Fruit fly (Drosophila melanogaster) whole organism, embryonic: ENCODE data around the gene KFase.

Experiments
- Atf-2 ChIP-seq: fragments of 200-800 bp; sonication (Bioruptor generic); optimal IDR thresholded peaks from 2 replicates; lab custom pipeline; 2016; ENCODE audit warnings: missing biosample characterization, missing genetic modification characterization
- B-H2 ChIP-seq: fragments of 200-800 bp; sonication (Bioruptor generic); optimal IDR thresholded peaks from 2 replicates; lab custom pipeline; 2018; ENCODE audit warnings: missing biosample characterization, mild to moderate bottlenecking, missing genetic modification characterization
- Bdp1 ChIP-seq: fragments of 200-800 bp; sonication (Bioruptor generic); optimal IDR thresholded peaks from 3 replicates; lab custom pipeline; 2016; ENCODE audit warnings: missing biosample characterization, missing genetic modification characterization
- CG12104 ChIP-seq: fragments of 200-800 bp; sonication (Bioruptor generic); optimal IDR thresholded peaks from 3 replicates; lab custom pipeline; 2016; ENCODE audit warnings: missing biosample characterization, missing genetic modification characterization
- CG1233 ChIP-seq: fragments of 200-800 bp; sonication (Bioruptor generic); optimal IDR thresholded peaks from 4 replicates; lab custom pipeline; 2018; ENCODE audit warnings: missing biosample characterization, mild to moderate bottlenecking, missing genetic modification characterization
- CG13775 ChIP-seq: fragments of 200-800 bp; sonication (Bioruptor generic); optimal IDR thresholded peaks from 3 replicates; lab custom pipeline; 2017; ENCODE audit warnings: missing biosample characterization, mild to moderate bottlenecking, missing genetic modification characterization
- CG14050 ChIP-seq: fragments of 200-800 bp; sonication (Bioruptor generic); IDR thresholded peaks from 3 replicates; pipeline ENCODE4 v1.3.6; 2022; ENCODE audit warnings: missing biosample characterization, missing genetic modification characterization
- CG15514 ChIP-seq: fragments of 200-800 bp; sonication (Bioruptor generic); optimal IDR thresholded peaks from 3 replicates; lab custom pipeline; 2017; ENCODE audit warnings: missing biosample characterization, missing genetic modification characterization, mild to moderate bottlenecking, moderate library complexity, missing genetic modification reagents
- CG16779 ChIP-seq: fragments of 200-800 bp; sonication (Bioruptor generic); IDR thresholded peaks from 2 replicates; pipeline ENCODE4 v1.3.6; 2022; ENCODE audit warnings: missing biosample characterization, missing genetic modification characterization
- CG17328 ChIP-seq: fragments of 200-800 bp; sonication (Bioruptor generic); IDR thresholded peaks from 2 replicates; pipeline ENCODE4 v1.3.6; 2022; ENCODE audit warnings: missing biosample characterization, missing genetic modification characterization
- CG2120 ChIP-seq: fragments of 200-800 bp; sonication (Bioruptor generic); optimal IDR thresholded peaks from 3 replicates; lab custom pipeline; 2016; ENCODE audit warnings: missing biosample characterization, missing genetic modification characterization
- CG32532 ChIP-seq: fragments of 200-800 bp; sonication (Bioruptor generic); IDR thresholded peaks from 2 replicates; pipeline ENCODE4 v1.3.6; 2022; ENCODE audit warnings: missing biosample characterization, missing genetic modification characterization
- CG34224 ChIP-seq: fragments of 200-800 bp; sonication (Bioruptor generic); IDR thresholded peaks from 3 replicates; pipeline ENCODE4 v1.3.6; 2022; ENCODE audit warnings: missing biosample characterization, missing genetic modification characterization; ENCODE audit not compliant: partially characterized antibody
- CG6765 ChIP-seq: fragments of 200-800 bp; sonication (Bioruptor generic); optimal IDR thresholded peaks from 3 replicates; lab custom pipeline; 2017; ENCODE audit warnings: missing biosample characterization, mild to moderate bottlenecking, missing genetic modification characterization
- CG6854 ChIP-seq: fragments of 200-800 bp; sonication (Bioruptor generic); optimal IDR thresholded peaks from 3 replicates; lab custom pipeline; 2017; ENCODE audit warnings: missing biosample characterization, mild to moderate bottlenecking, missing genetic modification characterization
- Dad ChIP-seq: fragments of 200-800 bp; sonication (Bioruptor generic); optimal IDR thresholded peaks from 3 replicates; lab custom pipeline; 2016; ENCODE audit warnings: missing biosample characterization, missing genetic modification characterization
- Eip74EF ChIP-seq, 2 experiments: fragments of 200-800 bp in 1 of 2; fragments of >200 bp in 1 of 2; sonication (Bioruptor generic) in 1 of 2; optimal IDR thresholded peaks; 2 replicates each; lab custom pipeline; 2017 to 2019; ENCODE audit warnings: missing biosample characterization in 2 of 2, missing genetic modification characterization in 2 of 2, mild to moderate bottlenecking in 1 of 2, moderate library complexity in 1 of 2
- HLH54F ChIP-seq: fragments of 200-800 bp; sonication (Bioruptor generic); optimal IDR thresholded peaks from 3 replicates; lab custom pipeline; 2016; ENCODE audit warnings: missing biosample characterization, missing genetic modification characterization
- Hr51 ChIP-seq, 2 experiments: fragments of 200-800 bp; sonication (Bioruptor generic); optimal IDR thresholded peaks; 2 replicates in 1 of 2; 3 replicates in 1 of 2; lab custom pipeline; 2016 to 2018; ENCODE audit warnings: missing biosample characterization in 2 of 2, missing genetic modification characterization in 2 of 2, mild to moderate bottlenecking in 1 of 2, moderate library complexity in 1 of 2
- Lhr ChIP-seq: fragments of 200-800 bp; sonication (Bioruptor generic); optimal IDR thresholded peaks from 3 replicates; lab custom pipeline; 2017; ENCODE audit warnings: mild to moderate bottlenecking, missing biosample characterization, missing genetic modification reagents, missing genetic modification characterization
- Myb ChIP-seq: fragments of 200-800 bp; sonication (Bioruptor generic); optimal IDR thresholded peaks from 2 replicates; lab custom pipeline; 2016; ENCODE audit warnings: missing biosample characterization, missing genetic modification characterization
- Nf-YB ChIP-seq: fragments of 200-800 bp; sonication (Bioruptor generic); optimal IDR thresholded peaks from 3 replicates; lab custom pipeline; 2019; ENCODE audit warnings: missing biosample characterization, mild to moderate bottlenecking, missing genetic modification characterization, moderate library complexity
- Sry-δ ChIP-seq: fragments of 200-800 bp; sonication (Bioruptor generic); optimal IDR thresholded peaks from 2 replicates; lab custom pipeline; 2016; ENCODE audit warnings: missing biosample characterization, missing genetic modification characterization
- Xbp1 ChIP-seq: fragments of 200-800 bp; sonication (Bioruptor generic); optimal IDR thresholded peaks from 3 replicates; lab custom pipeline; 2016; ENCODE audit warnings: missing biosample characterization, mild to moderate bottlenecking, missing genetic modification characterization
- caup ChIP-seq: fragments of 200-800 bp; sonication (Bioruptor generic); optimal IDR thresholded peaks from 3 replicates; lab custom pipeline; 2017; ENCODE audit warnings: missing biosample characterization, mild to moderate bottlenecking, missing genetic modification characterization, moderate library complexity; ENCODE audit not compliant: severe bottlenecking
- chif ChIP-seq, 2 experiments: fragments of 200-800 bp; sonication (Bioruptor generic); optimal IDR thresholded peaks; 3 replicates each; lab custom pipeline; 2016; ENCODE audit warnings: missing biosample characterization in 2 of 2, missing genetic modification characterization in 2 of 2
- chn ChIP-seq: fragments of 200-800 bp; sonication (Bioruptor generic); optimal IDR thresholded peaks from 2 replicates; lab custom pipeline; 2016; ENCODE audit warnings: missing biosample characterization, missing genetic modification characterization
- crol ChIP-seq: fragments of 200-800 bp; sonication (Bioruptor generic); IDR thresholded peaks from 2 replicates; pipeline ENCODE4 v1.3.6; 2022; ENCODE audit warnings: missing biosample characterization, missing genetic modification characterization
- da ChIP-seq: fragments of 200-800 bp; sonication (Bioruptor generic); optimal IDR thresholded peaks from 2 replicates; lab custom pipeline; 2016; ENCODE audit warnings: missing biosample characterization, missing genetic modification characterization
- dati ChIP-seq: fragments of 200-800 bp; sonication (Bioruptor generic); IDR thresholded peaks from 2 replicates; pipeline ENCODE4 v1.3.6; 2022; ENCODE audit warnings: missing biosample characterization, missing genetic modification characterization
- dmrt11E ChIP-seq: fragments of 200-800 bp; sonication (Bioruptor generic); optimal IDR thresholded peaks from 3 replicates; lab custom pipeline; 2018; ENCODE audit warnings: missing biosample characterization, mild to moderate bottlenecking, missing genetic modification characterization, moderate library complexity
- dpn ChIP-seq, 2 experiments: fragments of 200-800 bp; sonication (Bioruptor generic); optimal IDR thresholded peaks; 3 replicates each; lab custom pipeline; 2016; ENCODE audit warnings: missing biosample characterization in 2 of 2, missing genetic modification characterization in 2 of 2
- dysf ChIP-seq: fragments of 200-800 bp; sonication (Bioruptor generic); IDR thresholded peaks from 3 replicates; pipeline ENCODE4 v1.3.6; 2022; ENCODE audit warnings: missing biosample characterization, missing genetic modification characterization
- esg ChIP-seq: fragments of 200-800 bp; sonication (Bioruptor generic); conservative IDR thresholded peaks from 2 replicates; pipeline ENCODE4 v1.3.6; 2022; ENCODE audit warnings: missing biosample characterization, missing genetic modification characterization
- eve ChIP-seq, 2 experiments: fragments of >200 bp; optimal IDR thresholded peaks; 2 replicates each; lab custom pipeline; 2017; ENCODE audit warnings: missing biosample characterization in 2 of 2, missing genetic modification characterization in 2 of 2
- exex ChIP-seq: fragments of 200-800 bp; sonication (Bioruptor generic); optimal IDR thresholded peaks from 4 replicates; lab custom pipeline; 2018; ENCODE audit warnings: missing biosample characterization, mild to moderate bottlenecking, missing genetic modification characterization, moderate library complexity
- fd96Cb ChIP-seq: fragments of 200-800 bp; sonication (Bioruptor generic); optimal IDR thresholded peaks from 2 replicates; lab custom pipeline; 2018; ENCODE audit warnings: missing biosample characterization, mild to moderate bottlenecking, missing genetic modification characterization, moderate library complexity
- gcm2 ChIP-seq: fragments of 200-800 bp; sonication (Bioruptor generic); optimal IDR thresholded peaks from 2 replicates; lab custom pipeline; 2016; ENCODE audit warnings: missing biosample characterization, missing genetic modification characterization
- insv ChIP-seq, 2 experiments: fragments of 200-800 bp; sonication (Bioruptor generic); optimal IDR thresholded peaks; 3 replicates each; lab custom pipeline; 2016 to 2018; ENCODE audit warnings: missing biosample characterization in 2 of 2, missing genetic modification characterization in 2 of 2
- jigr1 ChIP-seq: fragments of 200-800 bp; sonication (Bioruptor generic); IDR thresholded peaks from 3 replicates; pipeline ENCODE4 v1.3.6; 2022; ENCODE audit warnings: missing biosample characterization, missing genetic modification characterization
- lilli ChIP-seq: fragments of 200-800 bp; sonication (Bioruptor generic); optimal IDR thresholded peaks from 3 replicates; lab custom pipeline; 2016; ENCODE audit warnings: missing biosample characterization, missing genetic modification characterization
- pfk ChIP-seq: fragments of 200-800 bp; sonication (Bioruptor generic); optimal IDR thresholded peaks from 2 replicates; lab custom pipeline; 2018; ENCODE audit warnings: missing biosample characterization, mild to moderate bottlenecking, missing genetic modification characterization, moderate library complexity
- sim ChIP-seq: fragments of 200-800 bp; sonication (Bioruptor generic); IDR thresholded peaks from 2 replicates; pipeline ENCODE4 v1.3.6; 2022; ENCODE audit warnings: missing biosample characterization, missing genetic modification characterization
- tna ChIP-seq: fragments of 200-800 bp; sonication (Bioruptor generic); IDR thresholded peaks from 2 replicates; pipeline ENCODE4 v1.3.6; 2022; ENCODE audit warnings: missing biosample characterization, missing genetic modification characterization; ENCODE audit not compliant: partially characterized antibody
- trem ChIP-seq: fragments of 200-800 bp; optimal IDR thresholded peaks from 3 replicates; lab custom pipeline; 2019; ENCODE audit warnings: missing biosample characterization, mild to moderate bottlenecking, missing genetic modification characterization, moderate library complexity
- vvl ChIP-seq: fragments of 200-800 bp; sonication (Bioruptor generic); IDR thresholded peaks from 2 replicates; pipeline ENCODE4 v1.3.6; 2022; ENCODE audit warnings: missing biosample characterization, missing genetic modification characterization
- z ChIP-seq: fragments of 200-800 bp; sonication (Bioruptor generic); IDR thresholded peaks from 3 replicates; pipeline ENCODE4 v1.3.6; 2022; ENCODE audit warnings: missing biosample characterization, missing genetic modification characterization
- zfh1 ChIP-seq: fragments of 200-800 bp; sonication (Bioruptor generic); IDR thresholded peaks from 3 replicates; pipeline ENCODE4 v1.3.6; 2022; ENCODE audit warnings: missing biosample characterization, missing genetic modification characterization

Gene KFase

DNA sequence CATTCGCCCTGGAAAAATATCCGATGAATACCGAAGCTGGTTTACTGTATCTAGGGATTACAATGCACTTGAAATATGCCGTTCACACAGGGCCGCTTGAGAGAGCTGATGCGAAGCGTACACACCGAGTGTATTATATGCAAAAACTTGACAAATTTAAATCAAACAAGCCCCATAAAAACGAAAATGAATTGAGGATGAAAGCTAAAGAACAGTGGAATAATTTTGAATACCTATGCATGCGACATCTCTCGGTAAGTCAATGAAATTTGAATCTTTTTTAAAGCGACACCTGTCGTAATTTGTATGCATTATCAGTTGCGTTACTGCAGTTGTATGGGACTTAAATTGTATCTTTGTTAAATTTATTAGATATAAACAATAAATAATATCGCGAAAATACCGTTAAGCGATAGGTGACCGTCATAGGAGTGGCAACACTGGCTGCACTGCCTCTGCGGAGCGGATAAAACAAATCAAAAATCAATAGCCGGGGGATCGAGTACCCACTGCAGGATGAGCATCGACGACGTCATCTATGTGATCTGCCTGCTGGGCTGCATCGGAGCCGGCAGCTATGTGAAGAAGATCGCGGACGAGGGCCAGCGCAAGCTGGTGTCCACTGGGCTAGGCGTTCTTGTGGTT, 32.5 kb downstream of the KFase start, which contains the start of gene frj (continued):
- TF ChIP-seq dati (no peak), insv (GFP tag; optimal IDR thresholded peaks at IDR 0.05; lab: Kevin White, UChicago) (peak in 1 of 2 experiments; percentile 32), trem (tag; lab: Kevin White, UChicago) (peak; percentile 78), CG14050 (GFP tag; lab: Robert Waterston, UW) (0 out of 3 replicates have a peak, but pooled peaks have one; percentile 32), Xbp1 (GFP tag; lab: Kevin White, UChicago) (peak; percentile 83), CG17328 (GFP tag; lab: Robert Waterston, UW) (peak; percentile 59), Sry-δ (peak; percentile 88), dpn (GFP tag; optimal IDR thresholded peaks at IDR 0.05; lab: Kevin White, UChicago) (peak; percentile 76 to 79), eve (GFP tag; optimal IDR thresholded peaks at IDR 0.05; lab: Kevin White, UChicago) (no peak), B-H2 (GFP tag; lab: Kevin White, UChicago) (no peak), fd96Cb (tag; lab: Kevin White, UChicago) (peak; percentile 52), Myb (GFP tag; lab: Kevin White, UChicago) (peak; percentile 69), sim (GFP tag; lab: Robert Waterston, UW) (no peak), tna (GFP tag; lab: Robert Waterston, UW) (no peak), exex (peak; percentile 10), CG32532 (GFP tag; lab: Robert Waterston, UW) (peak; percentile 77), CG12104 (GFP tag; lab: Kevin White, UChicago) (peak; percentile 43), Nf-YB (GFP tag; lab: Kevin White, UChicago) (no peak), chif (GFP tag; optimal IDR thresholded peaks at IDR 0.05; lab: Kevin White, UChicago) (peak; percentile 63 to 65), Dad (GFP tag; lab: Kevin White, UChicago) (peak; percentile 37), CG2120 (GFP tag; lab: Kevin White, UChicago) (peak; percentile 74), jigr1 (GFP tag; lab: Robert Waterston, UW) (0 out of 3 replicates have a peak, but pooled peaks have one; percentile 27), CG34224 (0 out of 3 replicates have a peak, but pooled peaks have one; percentile 38), Eip74EF (GFP tag; optimal IDR thresholded peaks at IDR 0.05; lab: Kevin White, UChicago) (peak in 1 of 2 experiments; percentile 39), dmrt11E (peak; percentile 46), vvl (GFP tag; lab: Robert Waterston, UW) (peak; percentile 82; the same call in 1 of the 2 replicates), Hr51 (GFP tag; optimal IDR thresholded peaks at IDR 0.05; lab: Kevin White, UChicago) (peak; percentile 60 to 64), Atf-2 (peak; percentile 45), Bdp1 (GFP tag; lab: Kevin White, UChicago) (peak; percentile 60), CG13775 (peak; percentile 69), gcm2 (GFP tag; lab: Kevin White, UChicago) (no peak), HLH54F (GFP tag; lab: Kevin White, UChicago) (peak; percentile 70), CG6854 (GFP tag; lab: Kevin White, UChicago) (no peak), zfh1 (GFP tag; lab: Robert Waterston, UW) (peak; percentile 59; the same call in 2 of the 3 replicates), dysf (GFP tag; lab: Robert Waterston, UW) (peak; percentile 62), CG6765 (no peak), CG15514 (GFP tag; lab: Kevin White, UChicago) (peak; percentile 68), crol (no peak; the same call in none of the 2 replicates), chn (peak; percentile 55), esg (GFP tag; lab: Robert Waterston, UW) (peak; percentile 56), lilli (peak; percentile 70), CG1233 (no peak), da (no peak), CG16779 (GFP tag; lab: Robert Waterston, UW) (no peak), z (GFP tag; lab: Robert Waterston, UW) (0 out of 3 replicates have a peak, but pooled peaks have one; percentile 38), Lhr (GFP tag; lab: Kevin White, UChicago) (peak; percentile 92), caup (no peak), pfk (GFP tag; lab: Kevin White, UChicago) (no peak)
- TF ChIP-seq, all 482 proteins: peak for 321
